Worm (Caenorhabditis elegans) whole organism, early embryonic: ENCODE measurements around the gene sams-4.

ENCODE experiments used
- B0310.2 ChIP-seq: sonication (generic microtip); optimal IDR thresholded peaks from 2 replicates; lab custom pipeline; 2016; ENCODE audit warnings: mild to moderate bottlenecking, missing genetic modification characterization, missing compliant biosample characterization
- F13C5.2 ChIP-seq: sonication (generic microtip); optimal IDR thresholded peaks from 2 replicates; lab custom pipeline; 2017; ENCODE audit warnings: mild to moderate bottlenecking, missing genetic modification characterization, inconsistent platforms, missing compliant biosample characterization
- aly-1 ChIP-seq: sonication (generic microtip); optimal IDR thresholded peaks from 2 replicates; lab custom pipeline; 2016; ENCODE audit warnings: missing genetic modification characterization, missing compliant biosample characterization
- ama-1 ChIP-seq: fragments of 150-350 bp; optimal IDR thresholded peaks from 2 replicates; lab custom pipeline; 2014
- ceh-13 ChIP-seq: fragments of 200-800 bp; sonication (Bioruptor generic); optimal IDR thresholded peaks from 2 replicates; lab custom pipeline; 2018; ENCODE audit warnings: mild to moderate bottlenecking, missing genetic modification characterization, missing compliant biosample characterization
- ceh-36 ChIP-seq: sonication (generic microtip); optimal IDR thresholded peaks from 2 replicates; lab custom pipeline; 2016; ENCODE audit warnings: missing genetic modification characterization, inconsistent platforms, missing compliant biosample characterization
- ets-7 ChIP-seq: sonication (generic microtip); optimal IDR thresholded peaks from 2 replicates; lab custom pipeline; 2016; ENCODE audit warnings: missing genotype, missing genetic modification characterization, missing compliant biosample characterization
- flt-1 ChIP-seq: fragments of 200-800 bp; sonication (Bioruptor generic); IDR thresholded peaks from 2 replicates; pipeline ENCODE4 v1.3.6; 2022; ENCODE audit warnings: missing genetic modification characterization, missing compliant biosample characterization
- hmbx-1 ChIP-seq: sonication (generic microtip); optimal IDR thresholded peaks from 2 replicates; lab custom pipeline; 2016; ENCODE audit warnings: mild to moderate bottlenecking, missing genetic modification characterization, missing compliant biosample characterization
- hmg-4 ChIP-seq: fragments of 200-800 bp; sonication (Bioruptor generic); optimal IDR thresholded peaks from 2 replicates; lab custom pipeline; 2018; ENCODE audit warnings: mild to moderate bottlenecking, missing genetic modification characterization, missing compliant biosample characterization
- hnd-1 ChIP-seq: sonication (generic microtip); optimal IDR thresholded peaks from 2 replicates; lab custom pipeline; 2016; ENCODE audit warnings: missing genetic modification characterization, missing compliant biosample characterization
- pes-1 ChIP-seq: fragments of 200-800 bp; sonication (Bioruptor generic); IDR thresholded peaks from 2 replicates; pipeline ENCODE4 v1.3.6; 2022; ENCODE audit warnings: missing genetic modification reagents, missing genetic modification characterization, missing compliant biosample characterization
- scrt-1 ChIP-seq: fragments of 200-800 bp; sonication (Bioruptor generic); IDR thresholded peaks from 2 replicates; pipeline ENCODE4 v1.3.6; 2022; ENCODE audit warnings: missing genetic modification characterization, missing compliant biosample characterization
- sea-1 ChIP-seq: fragments of 200-800 bp; sonication (Bioruptor generic); conservative IDR thresholded peaks from 2 replicates; pipeline ENCODE4 v1.3.6; 2022; ENCODE audit warnings: missing genetic modification characterization, missing compliant biosample characterization
- tbx-11 ChIP-seq: fragments of 200-800 bp; sonication (Bioruptor generic); IDR thresholded peaks from 2 replicates; pipeline ENCODE4 v1.3.6; 2022; ENCODE audit warnings: missing genetic modification characterization, missing compliant biosample characterization
- tbx-37 ChIP-seq: fragments of 200-800 bp; sonication (Bioruptor generic); conservative IDR thresholded peaks from 2 replicates; pipeline ENCODE4 v1.3.6; 2022; ENCODE audit warnings: missing genetic modification reagents, missing genetic modification characterization, missing compliant biosample characterization
- tra-4 ChIP-seq: sonication (generic microtip); optimal IDR thresholded peaks from 2 replicates; lab custom pipeline; 2017; ENCODE audit warnings: missing genetic modification characterization, missing compliant biosample characterization

Gene sams-4

ce11 chrIV:5811079-5811622 lies 35.0 kb downstream of the sams-4 start:
- TF ChIP-seq tbx-37 (GFP tag; lab: Robert Waterston, UW): no peak
- TF ChIP-seq scrt-1 (GFP tag; lab: Robert Waterston, UW): no peak
- no peak for TF ChIP-seq pes-1 (GFP tag; lab: Robert Waterston, UW)
- no peak for TF ChIP-seq hmg-4 (GFP tag; lab: Kevin White, UChicago)
- no peak for TF ChIP-seq hnd-1
- TF ChIP-seq aly-1: no peak

ce11 chrIV:5809733-5810132 lies 36.4 kb downstream of the sams-4 start:
- no peak for TF ChIP-seq hmbx-1
- no peak for TF ChIP-seq hmg-4 (GFP tag; lab: Kevin White, UChicago)
- TF ChIP-seq ceh-13 (GFP tag; lab: Kevin White, UChicago): no peak
- no peak for TF ChIP-seq aly-1
- no peak for TF ChIP-seq F13C5.2 (tag; lab: Kevin White, UChicago)
- TF ChIP-seq ets-7: no peak
- no peak for TF ChIP-seq flt-1 (GFP tag; lab: Robert Waterston, UW)
- no peak for TF ChIP-seq hnd-1

ce11 chrIV:5806909-5807308 lies 39.3 kb downstream of the sams-4 start, which contains the start of gene lntl-1:
TSS of gene lntl-1 (minus strand) at chrIV:5807093.
- TF ChIP-seq tbx-11 (GFP tag; lab: Robert Waterston, UW): no peak
- no peak for TF ChIP-seq aly-1
- TF ChIP-seq tbx-37 (GFP tag; lab: Robert Waterston, UW): no peak
- TF ChIP-seq B0310.2 (tag; lab: Kevin White, UChicago): no peak
- no peak for TF ChIP-seq pes-1 (GFP tag; lab: Robert Waterston, UW)
- TF ChIP-seq tra-4: no peak
- no peak for TF ChIP-seq hmbx-1
- TF ChIP-seq ceh-36 (tag; lab: Kevin White, UChicago): no peak
- TF ChIP-seq flt-1 (GFP tag; lab: Robert Waterston, UW): no peak
- TF ChIP-seq ceh-13 (GFP tag; lab: Kevin White, UChicago): no peak
- TF ChIP-seq hmg-4 (GFP tag; lab: Kevin White, UChicago): no peak
- no peak for TF ChIP-seq scrt-1 (GFP tag; lab: Robert Waterston, UW)
- no peak for TF ChIP-seq hnd-1

- no peak for TF ChIP-seq hnd-1
- TF ChIP-seq sea-1: no peak
- TF ChIP-seq flt-1 (GFP tag; lab: Robert Waterston, UW): no peak
- TF ChIP-seq ceh-13 (GFP tag; lab: Kevin White, UChicago): no peak
- no peak for TF ChIP-seq F13C5.2 (tag; lab: Kevin White, UChicago)
- TF ChIP-seq hmg-4 (GFP tag; lab: Kevin White, UChicago): no peak
- no peak for TF ChIP-seq tra-4
- TF ChIP-seq ets-7: no peak
- no peak for TF ChIP-seq scrt-1 (GFP tag; lab: Robert Waterston, UW)
- TF ChIP-seq ceh-36 (tag; lab: Kevin White, UChicago): no peak
- no peak for TF ChIP-seq hmbx-1
- TF ChIP-seq ama-1 (lab: Kevin White, UChicago): no peak
- no peak for TF ChIP-seq tbx-37 (GFP tag; lab: Robert Waterston, UW)
- no peak for TF ChIP-seq pes-1 (GFP tag; lab: Robert Waterston, UW)
- no peak for TF ChIP-seq aly-1
- no peak for TF ChIP-seq tbx-11 (GFP tag; lab: Robert Waterston, UW)
Measured at ce11 chrIV:5806348-5806747, 39.8 kb downstream of the sams-4 start.

- no peak for TF ChIP-seq hmg-4 (GFP tag; lab: Kevin White, UChicago)
- TF ChIP-seq sea-1: no peak
- no peak for TF ChIP-seq tbx-37 (GFP tag; lab: Robert Waterston, UW)
- TF ChIP-seq hmbx-1: no peak
- no peak for TF ChIP-seq ceh-36 (tag; lab: Kevin White, UChicago)
- no peak for TF ChIP-seq scrt-1 (GFP tag; lab: Robert Waterston, UW)
- TF ChIP-seq F13C5.2 (tag; lab: Kevin White, UChicago): no peak
Measured at ce11 chrIV:5805477-5805876, 40.7 kb downstream of the sams-4 start.

- TF ChIP-seq hmg-4 (GFP tag; lab: Kevin White, UChicago) (no peak), tbx-37 (GFP tag; lab: Robert Waterston, UW) (no peak), ceh-36 (tag; lab: Kevin White, UChicago) (no peak), hnd-1 (no peak)
Measured at ce11 chrIV:5803510-5804013, 42.6 kb downstream of the sams-4 start.

- TF ChIP-seq scrt-1 (GFP tag; lab: Robert Waterston, UW) (no peak), ets-7 (no peak), pes-1 (GFP tag; lab: Robert Waterston, UW) (no peak), hnd-1 (no peak), F13C5.2 (tag; lab: Kevin White, UChicago) (no peak), flt-1 (GFP tag; lab: Robert Waterston, UW) (no peak), tbx-37 (GFP tag; lab: Robert Waterston, UW) (no peak), aly-1 (no peak), tra-4 (no peak), sea-1 (no peak), ceh-13 (GFP tag; lab: Kevin White, UChicago) (no peak), B0310.2 (tag; lab: Kevin White, UChicago) (no peak), tbx-11 (GFP tag; lab: Robert Waterston, UW) (no peak), ama-1 (lab: Kevin White, UChicago) (no peak)
Measured at ce11 chrIV:5799577-5799976, 46.6 kb downstream of the sams-4 start.

ce11 chrIV:5797153-5797552 lies 49.0 kb downstream of the sams-4 start, which contains the start of gene C31H1.1:
TSS of gene C31H1.1 (plus strand) at chrIV:5797453.
- TF ChIP-seq scrt-1 (GFP tag; lab: Robert Waterston, UW) (no peak), tra-4 (no peak), pes-1 (GFP tag; lab: Robert Waterston, UW) (no peak), ama-1 (lab: Kevin White, UChicago) (no peak), aly-1 (no peak), F13C5.2 (tag; lab: Kevin White, UChicago) (no peak), ceh-13 (GFP tag; lab: Kevin White, UChicago) (no peak), ceh-36 (tag; lab: Kevin White, UChicago) (no peak), tbx-11 (GFP tag; lab: Robert Waterston, UW) (no peak)
